Fruit fly (Drosophila melanogaster) whole organism, larva: ENCODE results near the gene GluRIIE.

Experiments used
- noc ChIP-seq: fragments of 200-800 bp; sonication (Bioruptor generic); optimal IDR thresholded peaks from 3 replicates; lab custom pipeline; 2019; ENCODE audit warnings: missing biosample characterization, mild to moderate bottlenecking, missing genetic modification characterization, moderate library complexity

The GluRIIE gene

DNA sequence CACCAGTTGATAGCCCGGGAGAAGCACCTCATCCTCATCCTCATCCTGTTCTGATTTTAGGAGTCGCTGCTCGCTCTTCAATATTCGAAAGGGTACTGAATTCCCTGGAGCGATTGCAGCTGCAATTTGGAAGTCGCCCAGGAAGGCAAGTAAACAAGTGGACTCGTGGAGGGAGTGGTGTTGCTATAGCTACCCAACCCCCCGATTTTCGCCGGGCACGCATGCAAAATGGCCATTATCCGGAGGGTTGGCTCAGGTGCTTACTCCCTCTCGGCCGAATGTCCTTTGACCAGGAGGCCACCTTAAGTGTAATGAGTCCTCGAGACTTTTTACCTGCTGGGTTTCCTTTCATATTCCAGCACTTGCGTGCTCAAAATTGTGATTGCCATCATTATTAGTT lies 31.7 kb downstream of the GluRIIE start, which contains the start of gene CG15923:
TSS of gene CG15923 (minus strand) at position 101 of the 400 bp plus-strand sequence.
- TF ChIP-seq noc: no peak

dm6 chr3R:20608199-20608598 lies 40.3 kb downstream of the GluRIIE start:
- TF ChIP-seq noc: no peak

- TF ChIP-seq noc: peak; percentile 79
These were observed 42.9 kb downstream of the GluRIIE start for dm6 chr3R:20605562-20606155.

- TF ChIP-seq noc: no peak
These were observed 43.4 kb downstream of the GluRIIE start for dm6 chr3R:20605078-20605477.

dm6 chr3R:20604078-20604477 lies 44.4 kb downstream of the GluRIIE start:
- no peak for TF ChIP-seq noc

dm6 chr3R:20602599-20602998 lies 45.9 kb downstream of the GluRIIE start:
- TF ChIP-seq noc: no peak

- no peak for TF ChIP-seq noc
These were observed 48.4 kb downstream of the GluRIIE start for dm6 chr3R:20600109-20600508.

DNA sequence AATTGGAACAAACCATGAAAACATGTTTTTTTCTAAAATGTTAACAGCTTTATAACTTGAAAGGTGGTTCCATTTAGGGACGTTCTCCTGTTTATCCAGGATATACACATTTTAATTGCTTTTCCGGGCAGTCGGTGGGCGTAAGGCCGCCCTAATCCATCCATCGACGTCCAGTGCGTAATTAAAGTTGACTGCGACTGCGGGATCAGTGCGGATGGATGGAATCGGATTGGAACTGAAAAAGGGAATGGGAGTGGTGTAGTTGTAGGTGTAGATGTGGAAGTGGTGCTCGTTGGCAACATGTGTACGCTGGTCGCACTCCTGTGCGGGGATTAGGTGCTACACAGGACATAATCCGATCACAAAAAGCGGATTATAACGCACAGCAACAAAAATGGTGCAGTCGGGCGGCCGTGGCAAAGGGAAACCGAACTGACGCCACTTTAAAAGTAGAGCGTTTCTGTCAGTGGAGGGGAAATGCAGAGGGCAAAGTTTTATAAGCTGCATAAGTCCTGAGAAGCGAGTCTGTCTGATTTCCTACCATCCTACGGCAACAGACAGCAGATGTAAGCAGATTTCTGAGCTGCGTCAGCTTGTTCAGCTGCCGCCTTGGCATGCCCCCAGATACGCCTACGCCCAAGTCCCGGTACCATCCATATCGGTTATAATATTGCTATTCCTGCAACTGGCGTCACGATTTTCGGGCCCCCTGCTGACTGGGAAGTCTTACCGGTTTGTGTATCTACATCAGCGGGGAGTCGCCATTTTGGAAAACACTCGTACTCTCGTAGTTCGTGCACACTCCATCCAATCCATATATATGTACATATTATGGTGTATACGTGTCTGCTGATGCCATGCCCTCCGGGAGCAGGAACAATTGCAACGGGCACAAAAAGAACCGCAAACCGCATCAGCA lies 50.9 kb downstream of the GluRIIE start:
- no peak for TF ChIP-seq noc

- no peak for TF ChIP-seq noc
These were observed 52.1 kb downstream of the GluRIIE start for dm6 chr3R:20596337-20596962.

dm6 chr3R:20595901-20596300 lies 52.6 kb downstream of the GluRIIE start:
- no peak for TF ChIP-seq noc

DNA sequence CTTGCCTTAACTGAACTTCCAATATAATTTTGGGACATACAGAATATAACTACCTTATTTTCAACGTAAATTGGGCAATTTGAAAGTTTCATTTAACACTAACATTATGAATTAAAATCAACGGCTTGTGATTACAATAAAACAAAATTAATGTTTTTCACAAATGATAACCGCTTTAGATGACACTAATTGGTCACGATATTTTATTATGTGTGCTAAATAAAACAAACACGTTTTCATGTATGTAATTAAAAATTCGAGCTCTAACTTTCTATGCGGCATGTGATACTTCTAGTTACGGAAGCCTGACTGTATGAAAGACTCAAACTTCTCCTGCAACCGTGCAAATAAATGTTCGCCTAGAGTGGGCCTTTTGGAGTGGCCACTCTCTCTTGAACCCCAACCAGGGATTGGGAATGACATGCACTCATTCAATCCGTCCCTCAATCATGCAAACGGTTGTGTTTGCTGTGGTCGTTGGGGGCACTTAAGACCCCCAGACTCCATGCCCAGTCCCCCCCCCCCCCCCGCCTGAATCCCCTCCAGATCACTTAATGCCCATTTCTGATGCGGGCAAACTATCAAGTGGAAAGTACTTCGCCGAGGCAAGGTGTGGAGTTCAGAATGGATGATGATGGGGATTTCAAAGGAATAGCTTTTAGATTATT lies 53.2 kb downstream of the GluRIIE start:
- no peak for TF ChIP-seq noc

DNA sequence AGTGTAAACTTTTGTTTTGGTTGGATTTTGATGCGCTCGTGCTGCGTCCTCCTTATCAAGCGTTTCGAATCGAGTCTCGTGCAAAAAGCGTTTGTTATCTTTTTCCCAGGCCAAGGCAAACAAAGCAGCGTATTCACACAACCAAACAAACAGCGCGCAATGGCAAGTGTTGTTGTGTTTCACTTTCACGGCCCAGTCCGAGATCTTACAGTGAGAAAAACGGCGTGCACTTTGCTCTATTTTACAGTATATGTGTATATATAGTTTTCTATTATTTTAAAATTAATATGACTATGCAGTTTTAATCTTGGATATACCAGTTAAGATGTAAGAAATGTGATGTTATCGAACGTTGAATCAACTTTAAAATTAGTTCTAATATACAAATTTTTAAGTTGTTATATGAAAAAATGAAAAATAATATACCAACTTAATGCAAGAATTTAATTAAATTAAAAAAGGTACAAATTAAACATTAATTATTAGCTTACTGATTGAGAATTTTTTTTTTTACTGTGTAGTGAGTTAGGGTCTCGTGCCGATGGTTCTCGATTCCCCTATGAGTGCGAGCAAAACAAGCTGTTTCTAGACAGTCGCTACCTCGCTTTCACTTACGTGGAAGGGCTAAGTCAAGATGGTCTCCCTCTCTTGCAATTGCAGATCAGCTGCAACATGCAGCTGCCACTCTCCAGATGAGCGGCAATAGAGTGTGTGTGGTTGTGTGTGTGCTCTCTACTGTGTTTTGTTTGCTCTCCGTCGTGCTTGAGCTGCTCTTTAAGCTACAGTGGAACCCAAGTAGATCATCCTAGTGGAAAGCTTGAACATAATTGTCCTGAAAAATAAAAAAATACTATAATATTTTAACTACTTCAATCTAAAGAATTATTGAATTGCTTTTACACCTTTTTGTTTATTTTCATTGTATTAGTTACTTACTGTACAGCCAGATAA lies 54.0 kb downstream of the GluRIIE start:
- peak; percentile 91 for TF ChIP-seq noc
